Fruit fly (Drosophila melanogaster) whole organism, embryonic: ENCODE results near the gene CG16758.

Experiments
- CG10366 ChIP-seq: fragments of 200-800 bp; sonication (Bioruptor generic); IDR thresholded peaks from 2 replicates; pipeline ENCODE4 v1.3.6; 2022; ENCODE audit warnings: missing biosample characterization, missing genetic modification characterization
- CG10462 ChIP-seq: fragments of 200-800 bp; sonication (Bioruptor generic); optimal IDR thresholded peaks from 2 replicates; lab custom pipeline; 2016; ENCODE audit warnings: missing biosample characterization, missing genetic modification characterization
- CG12236 ChIP-seq: fragments of 200-800 bp; sonication (Bioruptor generic); optimal IDR thresholded peaks from 2 replicates; lab custom pipeline; 2016; ENCODE audit warnings: missing biosample characterization, missing genetic modification characterization
- CG15269 ChIP-seq: fragments of 200-800 bp; sonication (Bioruptor generic); optimal IDR thresholded peaks from 2 replicates; lab custom pipeline; 2018; ENCODE audit warnings: missing biosample characterization, mild to moderate bottlenecking, missing genetic modification characterization, moderate library complexity
- CG15696 ChIP-seq: fragments of 200-800 bp; sonication (Bioruptor generic); optimal IDR thresholded peaks from 2 replicates; lab custom pipeline; 2019; ENCODE audit warnings: missing biosample characterization, mild to moderate bottlenecking, missing genetic modification characterization, moderate library complexity
- CG1647 ChIP-seq: fragments of 200-800 bp; sonication (Bioruptor generic); optimal IDR thresholded peaks from 3 replicates; lab custom pipeline; 2016; ENCODE audit warnings: missing biosample characterization, missing genetic modification characterization
- CG16815 ChIP-seq: fragments of 200-800 bp; sonication (Bioruptor generic); optimal IDR thresholded peaks from 3 replicates; lab custom pipeline; 2017; ENCODE audit warnings: missing biosample characterization, mild to moderate bottlenecking, missing genetic modification characterization
- CG17385 ChIP-seq: fragments of 200-800 bp; sonication (Bioruptor generic); optimal IDR thresholded peaks from 3 replicates; lab custom pipeline; 2018; ENCODE audit warnings: missing biosample characterization, mild to moderate bottlenecking, missing genetic modification characterization
- CG17802 ChIP-seq: fragments of 200-800 bp; sonication (Bioruptor generic); optimal IDR thresholded peaks from 2 replicates; lab custom pipeline; 2018; ENCODE audit warnings: missing biosample characterization, mild to moderate bottlenecking, missing genetic modification characterization, moderate library complexity
- CG18476 ChIP-seq: fragments of 200-800 bp; sonication (Bioruptor generic); optimal IDR thresholded peaks from 2 replicates; lab custom pipeline; 2016; ENCODE audit warnings: missing biosample characterization, mild to moderate bottlenecking, missing genetic modification characterization
- CG18599 ChIP-seq: fragments of 200-800 bp; sonication (Bioruptor generic); optimal IDR thresholded peaks from 3 replicates; lab custom pipeline; 2017; ENCODE audit warnings: missing biosample characterization, missing genetic modification characterization, mild to moderate bottlenecking, moderate library complexity, missing genetic modification reagents
- CG2875 ChIP-seq: fragments of 200-800 bp; sonication (Bioruptor generic); optimal IDR thresholded peaks from 2 replicates; lab custom pipeline; 2017; ENCODE audit warnings: missing biosample characterization, mild to moderate bottlenecking, missing genetic modification characterization, missing genetic modification reagents
- CG3726 ChIP-seq: fragments of 200-800 bp; sonication (Bioruptor generic); IDR thresholded peaks from 3 replicates; pipeline ENCODE4, ENCODE4 v1.3.6; 2022; ENCODE audit warnings: missing biosample characterization, missing genetic modification characterization
- CG4360 ChIP-seq: fragments of 200-800 bp; sonication (Bioruptor generic); IDR thresholded peaks from 2 replicates; pipeline ENCODE4 v1.3.6; 2022; ENCODE audit warnings: missing biosample characterization, missing genetic modification characterization
- CG5953 ChIP-seq: fragments of 200-800 bp; sonication (Bioruptor generic); IDR thresholded peaks from 2 replicates; pipeline ENCODE4 v1.3.6; 2022; ENCODE audit warnings: missing biosample characterization, missing genetic modification characterization
- CG7963 ChIP-seq: fragments of 200-800 bp; sonication (Bioruptor generic); IDR thresholded peaks from 3 replicates; pipeline ENCODE4 v1.3.6; 2022; ENCODE audit warnings: missing biosample characterization, missing genetic modification characterization; ENCODE audit not compliant: partially characterized antibody
- CG9437 ChIP-seq: fragments of 200-800 bp; sonication (Bioruptor generic); optimal IDR thresholded peaks from 2 replicates; lab custom pipeline; 2018; ENCODE audit warnings: missing biosample characterization, mild to moderate bottlenecking, missing genetic modification characterization
- CG9797 ChIP-seq: fragments of 200-800 bp; sonication (Bioruptor generic); optimal IDR thresholded peaks from 3 replicates; lab custom pipeline; 2018; ENCODE audit warnings: missing biosample characterization, mild to moderate bottlenecking, missing genetic modification characterization
- D19B ChIP-seq: fragments of 200-800 bp; sonication (Bioruptor generic); optimal IDR thresholded peaks from 2 replicates; lab custom pipeline; 2017; ENCODE audit warnings: missing biosample characterization, mild to moderate bottlenecking, missing genetic modification characterization
- Dad ChIP-seq: fragments of 200-800 bp; sonication (Bioruptor generic); optimal IDR thresholded peaks from 3 replicates; lab custom pipeline; 2016; ENCODE audit warnings: missing biosample characterization, missing genetic modification characterization
- Eip74EF ChIP-seq, 2 experiments: fragments of 200-800 bp in 1 of 2; fragments of >200 bp in 1 of 2; sonication (Bioruptor generic) in 1 of 2; optimal IDR thresholded peaks; 2 replicates each; lab custom pipeline; 2017 to 2019; ENCODE audit warnings: missing biosample characterization in 2 of 2, missing genetic modification characterization in 2 of 2, mild to moderate bottlenecking in 1 of 2, moderate library complexity in 1 of 2
- Gsc ChIP-seq: fragments of 200-800 bp; sonication (Bioruptor generic); IDR thresholded peaks from 2 replicates; pipeline ENCODE4 v1.3.6; 2022; ENCODE audit warnings: missing biosample characterization, missing genetic modification characterization
- Gug ChIP-seq: fragments of 200-800 bp; sonication (Bioruptor generic); IDR thresholded peaks from 4 replicates; pipeline ENCODE4 v1.3.6; 2022; ENCODE audit warnings: missing biosample characterization, missing genetic modification characterization
- HHEX ChIP-seq: fragments of 200-800 bp; sonication (Bioruptor generic); optimal IDR thresholded peaks from 3 replicates; lab custom pipeline; 2017; ENCODE audit warnings: missing biosample characterization, mild to moderate bottlenecking, missing genetic modification characterization, missing genetic modification reagents
- HLH3B ChIP-seq: fragments of 200-800 bp; sonication (Bioruptor generic); IDR thresholded peaks from 2 replicates; pipeline ENCODE4 v1.3.6; 2022; ENCODE audit warnings: missing biosample characterization, missing genetic modification characterization
- HLHmδ ChIP-seq: fragments of 200-800 bp; sonication (Bioruptor generic); optimal IDR thresholded peaks from 2 replicates; lab custom pipeline; 2018; ENCODE audit warnings: missing biosample characterization, mild to moderate bottlenecking, missing genetic modification characterization, moderate library complexity
- Hey ChIP-seq: fragments of 200-800 bp; sonication (Bioruptor generic); optimal IDR thresholded peaks from 3 replicates; lab custom pipeline; 2018; ENCODE audit warnings: missing biosample characterization, mild to moderate bottlenecking, missing genetic modification characterization
- HmgZ ChIP-seq: fragments of 200-800 bp; sonication (Bioruptor generic); optimal IDR thresholded peaks from 2 replicates; lab custom pipeline; 2018; ENCODE audit warnings: missing biosample characterization, mild to moderate bottlenecking, missing genetic modification characterization
- Hsf ChIP-seq: fragments of 200-800 bp; sonication (Bioruptor generic); optimal IDR thresholded peaks from 3 replicates; lab custom pipeline; 2016; ENCODE audit warnings: missing biosample characterization, missing genetic modification characterization
- Nf-YA ChIP-seq: fragments of 200-800 bp; sonication (Bioruptor generic); IDR thresholded peaks from 2 replicates; pipeline ENCODE4 v1.3.6; 2022; ENCODE audit warnings: missing biosample characterization, missing genetic modification characterization
- Optix ChIP-seq: fragments of 200-800 bp; sonication (Bioruptor generic); IDR thresholded peaks from 3 replicates; pipeline ENCODE4 v1.3.6; 2022; ENCODE audit warnings: missing biosample characterization, missing genetic modification characterization
- Ravus ChIP-seq: fragments of 200-800 bp; sonication (Bioruptor generic); IDR thresholded peaks from 2 replicates; pipeline ENCODE4 v1.3.6; 2022; ENCODE audit warnings: missing biosample characterization, missing genetic modification characterization
- Spps ChIP-seq: fragments of 200-800 bp; sonication (Bioruptor generic); optimal IDR thresholded peaks from 2 replicates; lab custom pipeline; 2018; ENCODE audit warnings: missing biosample characterization, mild to moderate bottlenecking, missing genetic modification characterization
- Stat92E ChIP-seq, 3 experiments: fragments of >200 bp in 2 of 3; fragments of 200-800 bp in 1 of 3; sonication (Bioruptor generic) in 1 of 3; optimal IDR thresholded peaks; 2 replicates each; lab custom pipeline; 2017 to 2019; ENCODE audit warnings: missing biosample characterization in 3 of 3, missing genetic modification characterization in 3 of 3, mild to moderate bottlenecking in 1 of 3, moderate library complexity in 1 of 3
- Trl ChIP-seq, 3 experiments: fragments of >200 bp in 2 of 3; fragments of 200-800 bp in 1 of 3; sonication (Bioruptor generic) in 1 of 3; optimal IDR thresholded peaks; 2 replicates in 1 of 3; 3 replicates in 2 of 3; lab custom pipeline; 2016 to 2017; ENCODE audit warnings: missing biosample characterization in 1 of 3, missing genetic modification characterization in 1 of 3
- croc ChIP-seq: fragments of 200-800 bp; sonication (Bioruptor generic); conservative IDR thresholded peaks from 3 replicates; pipeline ENCODE4 v1.3.6; 2022; ENCODE audit warnings: missing biosample characterization, missing genetic modification characterization
- crp ChIP-seq, 2 experiments: fragments of 200-800 bp; sonication (Bioruptor generic); optimal IDR thresholded peaks; 2 replicates in 1 of 2; 3 replicates in 1 of 2; lab custom pipeline; 2017; ENCODE audit warnings: missing biosample characterization in 2 of 2, missing genetic modification characterization in 2 of 2, mild to moderate bottlenecking in 1 of 2, moderate library complexity in 1 of 2
- eve ChIP-seq, 2 experiments: fragments of >200 bp; optimal IDR thresholded peaks; 2 replicates each; lab custom pipeline; 2017; ENCODE audit warnings: missing biosample characterization in 2 of 2, missing genetic modification characterization in 2 of 2
- ewg ChIP-seq: fragments of 200-800 bp; sonication (Bioruptor generic); optimal IDR thresholded peaks from 3 replicates; lab custom pipeline; 2017; ENCODE audit warnings: mild to moderate bottlenecking, missing biosample characterization, missing genetic modification reagents, missing genetic modification characterization
- fd96Cb ChIP-seq: fragments of 200-800 bp; sonication (Bioruptor generic); optimal IDR thresholded peaks from 2 replicates; lab custom pipeline; 2018; ENCODE audit warnings: missing biosample characterization, mild to moderate bottlenecking, missing genetic modification characterization, moderate library complexity
- gem ChIP-seq: fragments of 200-800 bp; sonication (Bioruptor generic); optimal IDR thresholded peaks from 2 replicates; lab custom pipeline; 2019; ENCODE audit warnings: missing biosample characterization, mild to moderate bottlenecking, missing genetic modification characterization, moderate library complexity
- gsb-n ChIP-seq: fragments of 200-800 bp; sonication (Bioruptor generic); optimal IDR thresholded peaks from 3 replicates; lab custom pipeline; 2018; ENCODE audit warnings: missing biosample characterization, mild to moderate bottlenecking, missing genetic modification characterization
- jumu ChIP-seq: fragments of 200-800 bp; sonication (Bioruptor generic); optimal IDR thresholded peaks from 3 replicates; lab custom pipeline; 2016; ENCODE audit warnings: missing biosample characterization, missing genetic modification characterization
- knrl ChIP-seq: fragments of 200-800 bp; sonication (Bioruptor generic); IDR thresholded peaks from 3 replicates; pipeline ENCODE4 v1.3.6; 2022; ENCODE audit warnings: missing biosample characterization, missing genetic modification characterization; ENCODE audit not compliant: partially characterized antibody
- nau ChIP-seq: fragments of 200-800 bp; sonication (Bioruptor generic); optimal IDR thresholded peaks from 3 replicates; lab custom pipeline; 2017; ENCODE audit warnings: missing biosample characterization, mild to moderate bottlenecking, missing genetic modification characterization, missing genetic modification reagents
- pho ChIP-seq: fragments of 200-800 bp; sonication (Bioruptor generic); optimal IDR thresholded peaks from 2 replicates; lab custom pipeline; 2016; ENCODE audit warnings: missing biosample characterization, missing genetic modification characterization
- ranshi ChIP-seq: fragments of 200-800 bp; sonication (Bioruptor generic); IDR thresholded peaks from 2 replicates; pipeline ENCODE4 v1.3.6; 2022; ENCODE audit warnings: missing biosample characterization, missing genetic modification characterization
- sens ChIP-seq: fragments of 200-800 bp; sonication (Bioruptor generic); peaks from one replicate; lab custom pipeline; 2016; ENCODE audit warnings: missing biosample characterization, missing genetic modification characterization
- sisA ChIP-seq: fragments of 200-800 bp; sonication (Bioruptor generic); IDR thresholded peaks from 2 replicates; pipeline ENCODE4 v1.3.6; 2022; ENCODE audit warnings: missing biosample characterization, missing genetic modification characterization
- sob ChIP-seq: fragments of 200-800 bp; sonication (Bioruptor generic); IDR thresholded peaks from 2 replicates; pipeline ENCODE4 v1.3.6; 2022; ENCODE audit warnings: missing biosample characterization, missing genetic modification characterization

CG16758 gene

dm6 chr3L:2486493-2486892 lies 16.9 kb downstream of the CG16758 start (continued):
- no peak for TF ChIP-seq Gug (GFP tag; lab: Robert Waterston, UW)
- TF ChIP-seq CG9437: no peak
- no peak for TF ChIP-seq crp (GFP tag; optimal IDR thresholded peaks at IDR 0.05; lab: Kevin White, UChicago)
- peak; percentile 5 for TF ChIP-seq CG2875
- no peak for TF ChIP-seq CG16815
- TF ChIP-seq fd96Cb (tag; lab: Kevin White, UChicago): peak; percentile 39
- TF ChIP-seq Hey: no peak
- TF ChIP-seq gem (tag; lab: Kevin White, UChicago): peak; percentile 27
- no peak for TF ChIP-seq CG1647
- TF ChIP-seq CG5953 (GFP tag; lab: Robert Waterston, UW): no peak
- peak; percentile 17 for TF ChIP-seq CG18599 (GFP tag; lab: Kevin White, UChicago)
- TF ChIP-seq D19B (GFP tag; lab: Kevin White, UChicago): no peak
- no peak for TF ChIP-seq HLHmδ (GFP tag; lab: Kevin White, UChicago)
- no peak for TF ChIP-seq croc
- no peak for TF ChIP-seq HHEX (GFP tag; lab: Kevin White, UChicago)
- TF ChIP-seq Eip74EF (GFP tag; optimal IDR thresholded peaks at IDR 0.05; lab: Kevin White, UChicago): no peak
- no peak for TF ChIP-seq Nf-YA (GFP tag; lab: Robert Waterston, UW)
- TF ChIP-seq knrl (GFP tag; lab: Robert Waterston, UW): no peak
- TF ChIP-seq sens (GFP tag; lab: Kevin White, UChicago): peak; percentile 39
- no peak for TF ChIP-seq ewg (GFP tag; lab: Kevin White, UChicago)
- TF ChIP-seq Ravus (GFP tag; lab: Robert Waterston, UW): no peak
- no peak for TF ChIP-seq Gsc (GFP tag; lab: Robert Waterston, UW)
- no peak for TF ChIP-seq Dad (GFP tag; lab: Kevin White, UChicago)
- peak in 1 of 2 experiments; percentile 45 for TF ChIP-seq eve (GFP tag; optimal IDR thresholded peaks at IDR 0.05; lab: Kevin White, UChicago)
- peak; percentile 16 for TF ChIP-seq CG15269 (tag; lab: Kevin White, UChicago)
- no peak for TF ChIP-seq gsb-n (tag; lab: Kevin White, UChicago)
- TF ChIP-seq Hsf (GFP tag; lab: Kevin White, UChicago): peak; percentile 3
- TF ChIP-seq sob: 0 out of 2 replicates have a peak, but pooled peaks have one; percentile 12
- TF ChIP-seq nau (GFP tag; lab: Kevin White, UChicago): peak; percentile 8
- TF ChIP-seq Optix (GFP tag; lab: Robert Waterston, UW): no peak
- TF ChIP-seq CG12236 (GFP tag; lab: Kevin White, UChicago): no peak
- no peak for TF ChIP-seq CG3726
- no peak for TF ChIP-seq Stat92E (GFP tag; optimal IDR thresholded peaks at IDR 0.05; lab: Kevin White, UChicago)
- no peak for TF ChIP-seq HmgZ (tag; lab: Kevin White, UChicago)
- TF ChIP-seq CG10462 (GFP tag; lab: Kevin White, UChicago): no peak
- TF ChIP-seq jumu (GFP tag; lab: Kevin White, UChicago): no peak
- TF ChIP-seq CG15696: no peak
- no peak for TF ChIP-seq HLH3B (GFP tag; lab: Robert Waterston, UW)
- TF ChIP-seq CG7963 (GFP tag; lab: Robert Waterston, UW): no peak
- TF ChIP-seq CG17802 (tag; lab: Kevin White, UChicago): no peak
- no peak for TF ChIP-seq CG4360 (GFP tag; lab: Robert Waterston, UW)
- no peak for TF ChIP-seq CG17385 (GFP tag; lab: Kevin White, UChicago)
- no peak for TF ChIP-seq CG10366 (GFP tag; lab: Robert Waterston, UW)
- no peak for TF ChIP-seq Trl (optimal IDR thresholded peaks at IDR 0.05; lab: Kevin White, UChicago)
- no peak for TF ChIP-seq Trl (GFP tag; optimal IDR thresholded peaks at IDR 0.05; lab: Kevin White, UChicago)
- TF ChIP-seq ranshi (GFP tag; lab: Robert Waterston, UW): no peak; the same call in 1 of the 2 replicates
- TF ChIP-seq CG9797: no peak
- TF ChIP-seq Spps (tag; lab: Kevin White, UChicago): no peak
- 0 out of 2 replicates have a peak, but pooled peaks have one; percentile 21 for TF ChIP-seq sisA (GFP tag; lab: Robert Waterston, UW)
- no peak for TF ChIP-seq CG18476 (GFP tag; lab: Kevin White, UChicago)
- TF ChIP-seq pho: no peak
